Fruit fly (Drosophila melanogaster) whole organism, prepupa: Measurements from ENCODE around the gene Nrg.

Experiments used
- Blimp-1 ChIP-seq: fragments of 200-800 bp; sonication (Bioruptor generic); optimal IDR thresholded peaks from 3 replicates; lab custom pipeline; 2017; ENCODE audit warnings: missing biosample characterization, missing genetic modification characterization, mild to moderate bottlenecking, moderate library complexity, missing genetic modification reagents
- CG10669 ChIP-seq: fragments of 200-800 bp; sonication (Bioruptor generic); optimal IDR thresholded peaks from 3 replicates; lab custom pipeline; 2018; ENCODE audit warnings: missing biosample characterization, mild to moderate bottlenecking, missing genetic modification characterization, moderate library complexity
- CG11294 ChIP-seq: fragments of 200-800 bp; sonication (Bioruptor generic); IDR thresholded peaks from 2 replicates; pipeline ENCODE4 v1.3.6; 2022; ENCODE audit warnings: missing biosample characterization, missing genetic modification characterization
- CG11762 ChIP-seq: fragments of 200-800 bp; sonication (Bioruptor generic); optimal IDR thresholded peaks from 3 replicates; lab custom pipeline; 2016; ENCODE audit warnings: missing biosample characterization, missing genetic modification characterization; ENCODE audit not compliant: insufficient read depth
- CG15336 ChIP-seq: fragments of 200-800 bp; sonication (Bioruptor generic); IDR thresholded peaks from 2 replicates; pipeline ENCODE4 v1.3.6; 2022; ENCODE audit warnings: missing biosample characterization, missing genetic modification characterization
- CG1621 ChIP-seq: fragments of 200-800 bp; sonication (Bioruptor generic); optimal IDR thresholded peaks from 3 replicates; lab custom pipeline; 2018; ENCODE audit warnings: missing biosample characterization, mild to moderate bottlenecking, missing genetic modification characterization
- CG16779 ChIP-seq: fragments of 200-800 bp; sonication (Bioruptor generic); optimal IDR thresholded peaks from 3 replicates; lab custom pipeline; 2017; ENCODE audit warnings: missing biosample characterization, mild to moderate bottlenecking, missing genetic modification characterization
- CG3032 ChIP-seq: fragments of 200-800 bp; optimal IDR thresholded peaks from 2 replicates; lab custom pipeline; 2019; ENCODE audit warnings: missing biosample characterization, mild to moderate bottlenecking, missing genetic modification characterization, moderate library complexity
- CG31627 ChIP-seq: fragments of 200-800 bp; sonication (Bioruptor generic); optimal IDR thresholded peaks from 3 replicates; lab custom pipeline; 2016; ENCODE audit warnings: missing biosample characterization, missing genetic modification characterization
- CG32006 ChIP-seq: fragments of 200-800 bp; sonication (Bioruptor generic); optimal IDR thresholded peaks from 3 replicates; lab custom pipeline; 2017; ENCODE audit warnings: missing biosample characterization, mild to moderate bottlenecking, missing genetic modification characterization
- CG34406 ChIP-seq: fragments of 200-800 bp; sonication (Bioruptor generic); optimal IDR thresholded peaks from 3 replicates; lab custom pipeline; 2016; ENCODE audit warnings: missing biosample characterization, missing genetic modification characterization
- CG3919 ChIP-seq: fragments of 200-800 bp; sonication (Bioruptor generic); optimal IDR thresholded peaks from 3 replicates; lab custom pipeline; 2016; ENCODE audit warnings: missing biosample characterization, missing genetic modification characterization
- CG6854 ChIP-seq: fragments of 200-800 bp; sonication (Bioruptor generic); optimal IDR thresholded peaks from 2 replicates; lab custom pipeline; 2017; ENCODE audit warnings: missing biosample characterization, mild to moderate bottlenecking, missing genetic modification characterization
- CG8319 ChIP-seq: fragments of 200-800 bp; sonication (Bioruptor generic); optimal IDR thresholded peaks from 3 replicates; lab custom pipeline; 2016; ENCODE audit warnings: missing biosample characterization, missing genetic modification characterization
- CG9139 ChIP-seq: fragments of 200-800 bp; sonication (Bioruptor generic); optimal IDR thresholded peaks from 3 replicates; lab custom pipeline; 2017; ENCODE audit warnings: missing biosample characterization, mild to moderate bottlenecking, missing genetic modification characterization
- Eip75B ChIP-seq: fragments of 200-800 bp; sonication (Bioruptor generic); optimal IDR thresholded peaks from 3 replicates; lab custom pipeline; 2016; ENCODE audit warnings: missing biosample characterization, missing genetic modification characterization
- Eip78C ChIP-seq: fragments of 200-800 bp; sonication (Bioruptor generic); peaks from one replicate; lab custom pipeline; 2016; ENCODE audit warnings: missing biosample characterization, missing genetic modification characterization
- Eip93F ChIP-seq: fragments of 200-800 bp; sonication (Bioruptor generic); optimal IDR thresholded peaks from 2 replicates; lab custom pipeline; 2016; ENCODE audit warnings: missing biosample characterization, mild to moderate bottlenecking, missing genetic modification characterization
- Ets21C ChIP-seq: fragments of 200-800 bp; sonication (Bioruptor generic); optimal IDR thresholded peaks from 3 replicates; lab custom pipeline; 2016; ENCODE audit warnings: missing biosample characterization, missing genetic modification characterization
- Ets96B ChIP-seq: fragments of 200-800 bp; optimal IDR thresholded peaks from 2 replicates; lab custom pipeline; 2019; ENCODE audit warnings: missing biosample characterization, mild to moderate bottlenecking, missing genetic modification characterization, moderate library complexity
- Gug ChIP-seq: fragments of 200-800 bp; sonication (Bioruptor generic); IDR thresholded peaks from 2 replicates; pipeline ENCODE4 v1.3.6; 2022; ENCODE audit warnings: missing biosample characterization, missing genetic modification characterization
- Hr38 ChIP-seq: sonication (Bioruptor generic); optimal IDR thresholded peaks from 2 replicates; lab custom pipeline; 2016; ENCODE audit warnings: missing biosample characterization, missing genetic modification characterization
- Hr4 ChIP-seq: fragments of 200-800 bp; sonication (Bioruptor generic); optimal IDR thresholded peaks from 3 replicates; lab custom pipeline; 2016; ENCODE audit warnings: missing biosample characterization, missing genetic modification characterization
- Lpt ChIP-seq: fragments of 200-800 bp; sonication (Bioruptor generic); optimal IDR thresholded peaks from 3 replicates; lab custom pipeline; 2016; ENCODE audit warnings: missing biosample characterization, missing genetic modification characterization
- OdsH ChIP-seq: fragments of 200-800 bp; sonication (Bioruptor generic); optimal IDR thresholded peaks from 3 replicates; lab custom pipeline; 2016; ENCODE audit warnings: missing biosample characterization, missing genetic modification characterization
- Sox15 ChIP-seq: fragments of 200-800 bp; sonication (Bioruptor generic); optimal IDR thresholded peaks from 3 replicates; lab custom pipeline; 2016; ENCODE audit warnings: missing biosample characterization, missing genetic modification characterization
- acj6 ChIP-seq: fragments of 200-800 bp; sonication (Bioruptor generic); optimal IDR thresholded peaks from 3 replicates; lab custom pipeline; 2016; ENCODE audit warnings: missing biosample characterization, missing genetic modification characterization
- cyc ChIP-seq: fragments of 200-800 bp; sonication (Bioruptor generic); optimal IDR thresholded peaks from 3 replicates; lab custom pipeline; 2016; ENCODE audit warnings: missing biosample characterization, missing genetic modification characterization
- fd59A ChIP-seq: fragments of 200-800 bp; sonication (Bioruptor generic); optimal IDR thresholded peaks from 2 replicates; lab custom pipeline; 2017; ENCODE audit warnings: missing biosample characterization, mild to moderate bottlenecking, missing genetic modification characterization, missing genetic modification reagents
- fd85E ChIP-seq: fragments of 200-800 bp; sonication (Bioruptor generic); optimal IDR thresholded peaks from 3 replicates; lab custom pipeline; 2016; ENCODE audit warnings: missing biosample characterization, missing genetic modification characterization
- fkh ChIP-seq: fragments of 200-800 bp; sonication (Bioruptor generic); optimal IDR thresholded peaks from 3 replicates; lab custom pipeline; 2017; ENCODE audit warnings: missing biosample characterization, mild to moderate bottlenecking, missing genetic modification characterization, moderate library complexity
- lz ChIP-seq: fragments of 200-800 bp; sonication (Bioruptor generic); optimal IDR thresholded peaks from 3 replicates; lab custom pipeline; 2016; ENCODE audit warnings: missing biosample characterization, missing genetic modification characterization
- pdm3 ChIP-seq: fragments of 200-800 bp; sonication (Bioruptor generic); optimal IDR thresholded peaks from 3 replicates; lab custom pipeline; 2016; ENCODE audit warnings: missing biosample characterization, missing genetic modification characterization
- salr ChIP-seq, 2 experiments: fragments of 200-800 bp; sonication (Bioruptor generic); optimal IDR thresholded peaks; 3 replicates each; lab custom pipeline; 2016 to 2018; ENCODE audit warnings: missing biosample characterization in 2 of 2, missing genetic modification characterization in 2 of 2, mild to moderate bottlenecking in 1 of 2
- svp ChIP-seq: fragments of 200-800 bp; sonication (Bioruptor generic); peaks from one replicate; lab custom pipeline; 2016; ENCODE audit warnings: missing biosample characterization, missing genetic modification characterization
- topi ChIP-seq: fragments of 200-800 bp; sonication (Bioruptor generic); optimal IDR thresholded peaks from 3 replicates; lab custom pipeline; 2016; ENCODE audit warnings: missing biosample characterization, missing genetic modification characterization
- vri ChIP-seq: fragments of 200-800 bp; sonication (Bioruptor generic); optimal IDR thresholded peaks from 3 replicates; lab custom pipeline; 2016; ENCODE audit warnings: missing biosample characterization, mild to moderate bottlenecking, missing genetic modification characterization

The Nrg gene

DNA sequence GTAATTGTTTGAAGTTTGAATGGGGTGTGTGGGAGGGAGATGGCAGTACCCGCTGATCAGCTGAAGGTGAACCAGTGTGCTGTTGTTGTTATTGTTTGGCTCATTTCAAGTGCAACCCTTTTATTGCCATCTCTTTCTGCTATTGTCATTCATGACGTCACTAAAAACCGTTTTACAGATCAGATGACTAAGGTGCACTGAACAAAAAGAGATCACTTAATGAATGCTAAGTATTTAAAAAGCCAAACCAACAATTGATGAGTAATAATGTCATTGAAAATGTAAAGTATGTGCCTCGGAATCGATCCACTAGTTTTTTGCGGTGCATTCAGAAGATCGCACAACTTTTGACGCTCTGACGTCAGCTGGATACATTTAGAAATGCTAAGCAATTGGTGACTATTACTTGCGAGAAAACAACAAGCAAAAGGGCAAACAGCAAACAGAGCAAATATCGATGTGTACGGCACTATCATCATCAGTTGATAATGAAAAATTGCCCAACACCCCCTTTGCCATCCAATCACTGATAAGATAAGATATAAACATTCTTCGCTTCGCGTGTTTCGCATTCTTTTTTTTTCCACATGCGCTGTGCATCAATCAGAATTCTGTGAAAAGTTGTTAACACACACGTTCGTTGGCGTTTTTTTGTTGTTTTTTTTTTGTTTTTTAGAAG, 57.6 kb downstream of the Nrg start (continued):
- TF ChIP-seq CG9139 (GFP tag; lab: Kevin White, UChicago) (no peak), Eip75B (peak; percentile 66), Ets21C (no peak), Lpt (no peak), CG6854 (GFP tag; lab: Kevin White, UChicago) (no peak), fd85E (GFP tag; lab: Kevin White, UChicago) (no peak), CG3919 (GFP tag; lab: Kevin White, UChicago) (peak; percentile 67), fd59A (GFP tag; lab: Kevin White, UChicago) (no peak), Eip78C (GFP tag; lab: Kevin White, UChicago) (peak; percentile 91), CG8319 (GFP tag; lab: Kevin White, UChicago) (no peak), topi (GFP tag; lab: Kevin White, UChicago) (peak; percentile 67), vri (GFP tag; lab: Kevin White, UChicago) (peak; percentile 47), CG15336 (GFP tag; lab: Robert Waterston, UW) (peak; percentile 22; the same call in 1 of the 2 replicates), cyc (GFP tag; lab: Kevin White, UChicago) (peak; percentile 48), svp (GFP tag; lab: Kevin White, UChicago) (peak; percentile 74), lz (GFP tag; lab: Kevin White, UChicago) (peak; percentile 69), CG34406 (GFP tag; lab: Kevin White, UChicago) (peak; percentile 41), Eip93F (GFP tag; lab: Kevin White, UChicago) (no peak), CG3032 (peak; percentile 28), CG31627 (GFP tag; lab: Kevin White, UChicago) (peak; percentile 45), CG11294 (peak; percentile 26; the same call in 1 of the 2 replicates), salr (GFP tag; optimal IDR thresholded peaks at IDR 0.05; lab: Kevin White, UChicago) (peak in 1 of 2 experiments; percentile 63), Hr38 (GFP tag; lab: Kevin White, UChicago) (no peak), CG32006 (GFP tag; lab: Kevin White, UChicago) (peak; percentile 49), CG16779 (no peak), OdsH (peak; percentile 60), Gug (GFP tag; lab: Robert Waterston, UW) (peak; percentile 31; the same call in 1 of the 2 replicates), Hr4 (GFP tag; lab: Kevin White, UChicago) (peak; percentile 40)

DNA sequence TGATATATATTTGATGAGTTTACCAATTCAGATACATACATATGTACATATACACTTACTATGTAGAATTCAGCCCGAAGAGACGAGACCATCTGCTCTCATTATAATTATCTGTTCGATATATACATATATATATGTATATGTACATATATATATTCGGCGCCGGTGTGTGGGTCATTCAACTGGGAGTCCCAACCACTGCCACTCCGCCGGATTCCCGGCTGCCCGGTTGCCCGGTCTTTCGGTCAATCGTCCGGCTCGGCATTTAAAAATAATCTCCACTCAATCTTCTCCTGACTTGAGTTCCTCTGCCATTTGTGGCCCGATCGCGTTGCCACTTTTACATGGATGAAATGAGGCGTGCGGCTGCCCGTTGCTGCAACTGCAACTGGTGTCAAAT, 59.5 kb downstream of the Nrg start:
- TF ChIP-seq fd85E (GFP tag; lab: Kevin White, UChicago): no peak
- TF ChIP-seq Sox15 (GFP tag; lab: Kevin White, UChicago): no peak
- no peak for TF ChIP-seq Eip93F (GFP tag; lab: Kevin White, UChicago)
- TF ChIP-seq CG15336 (GFP tag; lab: Robert Waterston, UW): no peak
- no peak for TF ChIP-seq fkh
- TF ChIP-seq, all 60 proteins: peak for 0

DNA sequence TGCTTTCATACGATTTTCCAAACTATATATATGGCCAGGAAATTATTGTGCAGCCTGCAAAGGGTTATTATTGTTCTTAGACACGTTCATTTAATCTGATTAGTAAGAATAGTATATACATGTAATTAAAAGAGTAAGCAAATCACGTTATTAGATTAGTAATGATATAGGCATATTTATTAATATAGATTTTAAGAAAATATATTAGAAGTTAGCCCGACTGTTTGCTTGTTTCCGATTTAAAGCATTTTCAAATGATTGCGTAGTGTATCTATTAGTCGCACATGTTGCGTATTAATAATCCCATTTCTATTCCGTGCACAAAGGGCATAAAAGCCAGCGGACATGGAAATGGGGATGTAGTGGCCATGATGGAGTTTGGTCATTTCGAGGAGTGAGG, 61.9 kb downstream of the Nrg start:
- TF ChIP-seq acj6 (GFP tag; lab: Kevin White, UChicago): no peak
- TF ChIP-seq pdm3 (GFP tag; lab: Kevin White, UChicago): no peak
- TF ChIP-seq fkh: no peak
- TF ChIP-seq OdsH: no peak
- TF ChIP-seq Lpt: no peak
- no peak for TF ChIP-seq CG10669 (GFP tag; lab: Kevin White, UChicago)
- TF ChIP-seq Blimp-1 (GFP tag; lab: Kevin White, UChicago): no peak
- TF ChIP-seq CG11762 (GFP tag; lab: Kevin White, UChicago): no peak
- TF ChIP-seq CG6854 (GFP tag; lab: Kevin White, UChicago): no peak
- no peak for TF ChIP-seq CG1621 (tag; lab: Kevin White, UChicago)
- TF ChIP-seq vri (GFP tag; lab: Kevin White, UChicago): no peak
- no peak for TF ChIP-seq CG34406 (GFP tag; lab: Kevin White, UChicago)
- no peak for TF ChIP-seq Ets96B (tag; lab: Kevin White, UChicago)
